Worm (Caenorhabditis elegans): ENCODE results near the gene gnrr-6.

Gene gnrr-6

ce11 chrX:11215420-11216050 is 36.8 kb downstream of the gnrr-6 start, which contains the start of the genes C34F6.7 and idh-2 (continued):
- TF ChIP-seq mdl-1 (tag; optimal IDR thresholded peaks at IDR 0.05) (peak in 1 of 2 experiments; percentile 60), nhr-71 (tag; optimal IDR thresholded peaks at IDR 0.05) (peak; percentile 59), C04F5.9 (tag; optimal IDR thresholded peaks at IDR 0.05) (no peak), jun-1 (tag; optimal IDR thresholded peaks at IDR 0.05) (no peak), ceh-63 (GFP tag; optimal IDR thresholded peaks at IDR 0.05) (no peak), fos-1 (tag; optimal IDR thresholded peaks at IDR 0.05) (no peak), hlh-17 (GFP tag; optimal IDR thresholded peaks at IDR 0.05; ENCODE audit: borderline replicate concordance) (no peak), blmp-1 (tag; optimal IDR thresholded peaks at IDR 0.05) (peak; percentile 69)

- TF ChIP-seq efl-3 (GFP tag; optimal IDR thresholded peaks at IDR 0.05), result no peak
- no peak for TF ChIP-seq swsn-7 (tag; optimal IDR thresholded peaks at IDR 0.05)
- no peak for TF ChIP-seq xbp-1 (tag; optimal IDR thresholded peaks at IDR 0.05)
- no peak for TF ChIP-seq isw-1 (GFP tag; IDR thresholded peaks at IDR 0.05)
- no peak for TF ChIP-seq hlh-4 (tag; optimal IDR thresholded peaks at IDR 0.05)
- peak; percentile 12 for TF ChIP-seq mep-1 (tag; optimal IDR thresholded peaks at IDR 0.05)
- no peak for TF ChIP-seq lin-39 (tag; optimal IDR thresholded peaks at IDR 0.05)
- TF ChIP-seq F16B12.6 (tag; optimal IDR thresholded peaks at IDR 0.05), result peak; percentile 79
- no peak for TF ChIP-seq efl-1 (optimal IDR thresholded peaks at IDR 0.05)
- peak in 1 of 2 experiments; percentile 84 for TF ChIP-seq efl-1 (GFP tag; optimal IDR thresholded peaks at IDR 0.05 in 1 of 2)
- TF ChIP-seq lsy-2 (tag; optimal IDR thresholded peaks at IDR 0.05), result peak in 1 of 2 experiments; percentile 27
- TF ChIP-seq dpl-1 (GFP tag; optimal IDR thresholded peaks at IDR 0.05), result peak in 1 of 3 experiments; percentile 13
- no peak for TF ChIP-seq vab-15 (tag; optimal IDR thresholded peaks at IDR 0.05)
- peak; percentile 50 for TF ChIP-seq lin-14 (GFP tag; optimal IDR thresholded peaks at IDR 0.05)
- TF ChIP-seq snpc-4 (tag; optimal IDR thresholded peaks at IDR 0.05), result no peak
- peak; percentile 6 for TF ChIP-seq blmp-1 (tag; optimal IDR thresholded peaks at IDR 0.05)
- no peak for TF ChIP-seq mef-2 (tag; optimal IDR thresholded peaks at IDR 0.05)
- TF ChIP-seq nhr-85 (tag), result no peak
- TF ChIP-seq grh-1 (GFP tag; IDR thresholded peaks at IDR 0.05), result no peak
- TF ChIP-seq hpl-2 (GFP tag; optimal IDR thresholded peaks at IDR 0.05), result no peak
- no peak for TF ChIP-seq pag-3 (tag; optimal IDR thresholded peaks at IDR 0.05; ENCODE audit: borderline replicate concordance, insufficient read depth)
- TF ChIP-seq ceh-90 (tag; optimal IDR thresholded peaks at IDR 0.05), result no peak
- TF ChIP-seq lin-35 (GFP tag; optimal IDR thresholded peaks at IDR 0.05), result peak in 1 of 2 experiments; percentile 13
- TF ChIP-seq ceh-8 (GFP tag; optimal IDR thresholded peaks at IDR 0.05), result no peak
- TF ChIP-seq tbx-2 (tag; optimal IDR thresholded peaks at IDR 0.05), result no peak
- TF ChIP-seq fkh-10 (GFP tag; optimal IDR thresholded peaks at IDR 0.05), result no peak
Observed at ce11 chrX:11222597-11223218, 44.0 kb downstream of the gnrr-6 start, which contains the start of gene C34F6.9. Gene C34F6.9, minus strand, starts transcription at chrX:11222647.

ce11 chrX:11226595-11226994 is 47.9 kb downstream of the gnrr-6 start, which contains the start of gene C34F6.12:
Gene C34F6.12, minus strand, starts transcription at chrX:11226695.
- TF ChIP-seq efl-1 (optimal IDR thresholded peaks at IDR 0.05) (no peak), efl-1 (GFP tag; optimal IDR thresholded peaks at IDR 0.05 in 1 of 2) (peak in 1 of 2 experiments; percentile 37), sptf-1 (tag; optimal IDR thresholded peaks at IDR 0.05) (no peak), lin-14 (GFP tag; optimal IDR thresholded peaks at IDR 0.05) (no peak), ces-1 (GFP tag; optimal IDR thresholded peaks at IDR 0.05) (no peak), lin-13 (GFP tag; optimal IDR thresholded peaks at IDR 0.05) (no peak), irx-1 (tag; optimal IDR thresholded peaks at IDR 0.05) (no peak), Y116A8C.19 (tag; optimal IDR thresholded peaks at IDR 0.05; ENCODE audit: borderline replicate concordance) (no peak)

Data from whole organism, L1 larva.